Fruit fly (Drosophila melanogaster) whole organism, wandering third instar larva: ENCODE measurements around the gene CG5013.
A peak's percentile ranks its signal among the peaks of the same experiment; 100 is the strongest.

Source experiments
- Abd-B ChIP-seq: fragments of >200 bp; optimal IDR thresholded peaks from 2 replicates; lab custom pipeline; 2017; ENCODE audit warnings: missing biosample characterization, missing genetic modification characterization
- CG32264 ChIP-seq: fragments of 200-800 bp; sonication (Bioruptor generic); optimal IDR thresholded peaks from 2 replicates; lab custom pipeline; 2016; ENCODE audit warnings: missing biosample characterization, missing genetic modification characterization
- CG9705 ChIP-seq: fragments of 200-800 bp; sonication (Bioruptor generic); optimal IDR thresholded peaks from 2 replicates; lab custom pipeline; 2018; ENCODE audit warnings: missing biosample characterization, mild to moderate bottlenecking, missing genetic modification characterization
- CrebA ChIP-seq: fragments of 200-800 bp; sonication (Bioruptor generic); optimal IDR thresholded peaks from 2 replicates; lab custom pipeline; 2016; ENCODE audit warnings: missing biosample characterization, mild to moderate bottlenecking, missing genetic modification characterization, borderline replicate concordance
- Dfd ChIP-seq: fragments of >200 bp; optimal IDR thresholded peaks from 2 replicates; lab custom pipeline; 2017; ENCODE audit warnings: missing biosample characterization, missing genetic modification characterization
- GATAd ChIP-seq: sonication (Bioruptor generic); optimal IDR thresholded peaks from 2 replicates; lab custom pipeline; 2016; ENCODE audit warnings: missing biosample characterization, missing genetic modification characterization
- Hnf4 ChIP-seq: fragments of 200-800 bp; sonication (Bioruptor generic); optimal IDR thresholded peaks from 2 replicates; lab custom pipeline; 2016; ENCODE audit warnings: missing biosample characterization, mild to moderate bottlenecking, missing genetic modification characterization
- Jra ChIP-seq: sonication (Bioruptor generic); optimal IDR thresholded peaks from 2 replicates; lab custom pipeline; 2016; ENCODE audit warnings: missing biosample characterization, missing genetic modification characterization
- Mio ChIP-seq: sonication (Bioruptor generic); optimal IDR thresholded peaks from 2 replicates; lab custom pipeline; 2016; ENCODE audit warnings: missing biosample characterization, missing genetic modification characterization
- Myc ChIP-seq: fragments of >200 bp; optimal IDR thresholded peaks from 2 replicates; lab custom pipeline; 2017
- OdsH ChIP-seq: fragments of 200-800 bp; sonication (Bioruptor generic); optimal IDR thresholded peaks from 2 replicates; lab custom pipeline; 2016; ENCODE audit warnings: missing biosample characterization, mild to moderate bottlenecking, missing genetic modification characterization
- Rel ChIP-seq, 2 experiments: fragments of 200-800 bp; sonication (Bioruptor generic) in 1 of 2; optimal IDR thresholded peaks; 2 replicates in 1 of 2; 3 replicates in 1 of 2; lab custom pipeline; 2016 to 2019; ENCODE audit warnings: mild to moderate bottlenecking in 2 of 2, missing biosample characterization in 2 of 2, missing genetic modification characterization in 2 of 2, moderate library complexity in 1 of 2
- Vsx2 ChIP-seq: fragments of 200-300, 225-300 bp; sonication (Bioruptor generic); optimal IDR thresholded peaks from 2 replicates; lab custom pipeline; 2018; ENCODE audit warnings: missing biosample characterization, missing genetic modification characterization; ENCODE audit not compliant: partially characterized antibody
- br ChIP-seq: fragments of 200-800 bp; sonication (Bioruptor generic); optimal IDR thresholded peaks from 2 replicates; lab custom pipeline; 2016; ENCODE audit warnings: missing biosample characterization, missing genetic modification characterization
- brk ChIP-seq: fragments of 200-800 bp; sonication (Bioruptor generic); optimal IDR thresholded peaks from 2 replicates; lab custom pipeline; 2016; ENCODE audit warnings: missing biosample characterization, mild to moderate bottlenecking, missing genetic modification characterization
- dl ChIP-seq, 2 experiments: fragments of 175-275, 200-275 bp in 1 of 2; fragments of 200-275 bp in 1 of 2; sonication (Bioruptor generic); optimal IDR thresholded peaks; lab custom pipeline; 2018; ENCODE audit warnings: mild to moderate bottlenecking in 2 of 2, missing biosample characterization in 2 of 2, missing genetic modification characterization in 2 of 2, moderate library complexity in 2 of 2; ENCODE audit not compliant: partially characterized antibody in 2 of 2, insufficient read depth in 1 of 2
- dmrt93B ChIP-seq: fragments of 200-800 bp; sonication (Bioruptor generic); optimal IDR thresholded peaks from 2 replicates; lab custom pipeline; 2018; ENCODE audit warnings: missing biosample characterization, mild to moderate bottlenecking, missing genetic modification characterization
- dsf ChIP-seq: sonication (Bioruptor generic); optimal IDR thresholded peaks from 2 replicates; lab custom pipeline; 2016; ENCODE audit warnings: missing biosample characterization, missing genetic modification characterization, borderline replicate concordance
- ey ChIP-seq: fragments of 200-800 bp; sonication (Bioruptor generic); optimal IDR thresholded peaks from 2 replicates; lab custom pipeline; 2016; ENCODE audit warnings: missing biosample characterization, missing genetic modification characterization
- foxo ChIP-seq, 2 experiments: fragments of 200-800 bp; sonication (Bioruptor generic); optimal IDR thresholded peaks; 2 replicates in 1 of 2; 3 replicates in 1 of 2; lab custom pipeline; 2016 to 2017; ENCODE audit warnings: missing biosample characterization in 2 of 2, missing genetic modification characterization in 2 of 2
- fru ChIP-seq: fragments of 200-800 bp; sonication (Bioruptor generic); optimal IDR thresholded peaks from 3 replicates; lab custom pipeline; 2016; ENCODE audit warnings: missing biosample characterization, mild to moderate bottlenecking, missing genetic modification characterization
- h ChIP-seq: fragments of 200-800 bp; sonication (Bioruptor generic); optimal IDR thresholded peaks from 3 replicates; lab custom pipeline; 2016; ENCODE audit warnings: missing biosample characterization, mild to moderate bottlenecking, missing genetic modification characterization
- jim ChIP-seq: fragments of 175-275, 200-325 bp; sonication (Bioruptor generic); optimal IDR thresholded peaks from 2 replicates; lab custom pipeline; 2016; ENCODE audit warnings: missing biosample characterization, mild to moderate bottlenecking, missing genetic modification characterization
- lola ChIP-seq: fragments of >200 bp; optimal IDR thresholded peaks from 2 replicates; lab custom pipeline; 2017; ENCODE audit warnings: missing biosample characterization, missing genetic modification characterization
- psq ChIP-seq: fragments of 200-800 bp; sonication (Bioruptor generic); optimal IDR thresholded peaks from 3 replicates; lab custom pipeline; 2017; ENCODE audit warnings: missing biosample characterization, mild to moderate bottlenecking, missing genetic modification characterization, moderate library complexity
- rgr ChIP-seq: fragments of 200-800 bp; sonication (Bioruptor generic); optimal IDR thresholded peaks from 3 replicates; lab custom pipeline; 2016; ENCODE audit warnings: missing biosample characterization, mild to moderate bottlenecking, missing genetic modification characterization
- sage ChIP-seq: fragments of 200-800 bp; sonication (Bioruptor generic); optimal IDR thresholded peaks from 2 replicates; lab custom pipeline; 2016; ENCODE audit warnings: missing biosample characterization, mild to moderate bottlenecking, missing genetic modification characterization
- sv ChIP-seq: fragments of 200-800 bp; sonication (Bioruptor generic); optimal IDR thresholded peaks from 3 replicates; lab custom pipeline; 2016; ENCODE audit warnings: missing biosample characterization, missing genetic modification characterization
- tai ChIP-seq: sonication (Bioruptor generic); optimal IDR thresholded peaks from 2 replicates; lab custom pipeline; 2016; ENCODE audit warnings: missing biosample characterization, missing genetic modification characterization
- woc ChIP-seq: sonication (Bioruptor generic); optimal IDR thresholded peaks from 2 replicates; lab custom pipeline; 2016; ENCODE audit warnings: missing biosample characterization, mild to moderate bottlenecking, missing genetic modification characterization

Gene CG5013

DNA sequence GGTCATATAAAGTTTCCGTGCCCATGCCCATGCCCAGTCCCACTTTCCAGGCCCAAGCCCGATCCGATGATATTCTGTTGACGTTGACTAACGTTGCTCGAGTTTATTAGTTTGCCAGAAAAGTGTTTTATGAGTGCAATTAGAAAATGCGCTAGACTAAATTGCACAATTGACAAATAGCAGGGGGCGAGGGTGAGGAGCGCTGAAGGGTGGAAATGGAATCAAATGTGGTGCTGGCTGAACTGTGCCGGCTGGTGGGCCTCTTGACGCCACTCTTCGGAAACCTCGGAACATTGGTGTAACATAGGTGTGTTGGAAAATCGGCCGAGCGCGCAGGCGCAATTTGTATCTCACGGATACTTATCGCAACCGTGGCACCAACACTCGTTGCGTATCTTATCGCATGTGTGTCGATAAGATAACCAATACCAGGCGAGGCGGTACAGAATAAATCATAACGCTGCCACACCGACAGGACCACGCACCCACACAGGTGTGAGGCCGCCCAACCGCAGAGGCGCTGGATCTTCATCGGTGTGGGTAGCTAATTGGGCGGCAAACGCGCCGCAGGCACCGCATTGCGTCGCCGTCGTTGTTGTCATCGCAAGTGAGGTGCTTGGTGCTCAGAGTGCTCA, 37.7 kb upstream of the CG5013 start (continued):
- no peak for TF ChIP-seq sv (GFP tag; lab: Kevin White, UChicago)

DNA sequence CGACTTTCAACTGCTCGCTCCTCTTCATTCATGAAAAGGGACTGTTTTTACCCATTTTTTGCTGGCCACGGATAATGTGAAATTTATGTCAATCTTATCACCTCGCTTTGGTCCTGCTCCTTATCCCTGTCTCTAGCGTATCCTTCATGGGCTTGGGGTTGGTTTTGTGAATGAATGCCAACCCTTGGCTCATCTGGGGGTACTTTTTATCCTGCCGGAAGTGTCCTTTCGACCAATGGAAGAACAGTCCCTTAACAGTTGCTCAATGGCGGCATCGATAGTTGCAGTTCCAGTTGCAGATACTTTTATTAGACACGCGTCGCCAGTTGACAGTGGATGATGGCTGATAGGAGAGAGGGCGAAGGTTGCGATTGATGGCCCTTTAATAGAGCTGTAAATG, 35.9 kb upstream of the CG5013 start:
- TF ChIP-seq sage (GFP tag; lab: Kevin White, UChicago) (no peak), foxo (GFP tag; optimal IDR thresholded peaks at IDR 0.05; lab: Kevin White, UChicago) (no peak), Hnf4 (GFP tag; lab: Kevin White, UChicago) (no peak), psq (GFP tag; lab: Kevin White, UChicago) (no peak), br (GFP tag; lab: Kevin White, UChicago) (no peak), dmrt93B (no peak), jim (GFP tag; lab: Kevin White, UChicago) (no peak), OdsH (GFP tag; lab: Kevin White, UChicago) (no peak), CG9705 (GFP tag; lab: Kevin White, UChicago) (no peak), dl (GFP tag; optimal IDR thresholded peaks at IDR 0.05; lab: Kevin White, UChicago; ENCODE audit: insufficient read depth in 1 of 2, partially characterized antibody in 2 of 2) (no peak), rgr (GFP tag; lab: Kevin White, UChicago) (no peak), CrebA (GFP tag; lab: Kevin White, UChicago) (no peak), Jra (GFP tag; lab: Kevin White, UChicago) (no peak), CG32264 (GFP tag; lab: Kevin White, UChicago) (no peak), lola (no peak), Dfd (no peak), GATAd (GFP tag; lab: Kevin White, UChicago) (no peak), brk (GFP tag; lab: Kevin White, UChicago) (no peak), Rel (GFP tag; optimal IDR thresholded peaks at IDR 0.05; lab: Kevin White, UChicago) (no peak), Rel (tag; optimal IDR thresholded peaks at IDR 0.05; lab: Kevin White, UChicago) (no peak), Abd-B (GFP tag; lab: Kevin White, UChicago) (no peak)

- TF ChIP-seq h (GFP tag; lab: Kevin White, UChicago) = peak; percentile 18
- TF ChIP-seq dsf (GFP tag; lab: Kevin White, UChicago) = no peak
- TF ChIP-seq, all 38 proteins: peak for 1
These were observed 34.9 kb upstream of the CG5013 start for dm6 chr3R:16014573-16014972.

- no peak for TF ChIP-seq CrebA (GFP tag; lab: Kevin White, UChicago)
- TF ChIP-seq fru (GFP tag; lab: Kevin White, UChicago) = no peak
- no peak for TF ChIP-seq OdsH (GFP tag; lab: Kevin White, UChicago)
- no peak for TF ChIP-seq lola
- no peak for TF ChIP-seq CG32264 (GFP tag; lab: Kevin White, UChicago)
- TF ChIP-seq Abd-B (GFP tag; lab: Kevin White, UChicago) = no peak
- no peak for TF ChIP-seq tai (GFP tag; lab: Kevin White, UChicago)
- no peak for TF ChIP-seq ey (GFP tag; lab: Kevin White, UChicago)
- no peak for TF ChIP-seq Myc
- no peak for TF ChIP-seq br (GFP tag; lab: Kevin White, UChicago)
- TF ChIP-seq Dfd = no peak
- TF ChIP-seq woc (GFP tag; lab: Kevin White, UChicago) = no peak
- no peak for TF ChIP-seq brk (GFP tag; lab: Kevin White, UChicago)
- TF ChIP-seq foxo (GFP tag; optimal IDR thresholded peaks at IDR 0.05; lab: Kevin White, UChicago) = no peak
These were observed 27.5 kb upstream of the CG5013 start for dm6 chr3R:16022005-16022404.

dm6 chr3R:16023627-16024026, 25.8 kb upstream of the CG5013 start:
- TF ChIP-seq Vsx2 (no peak), Mio (GFP tag; lab: Kevin White, UChicago) (no peak)
